Worm (Caenorhabditis elegans) whole organism, late embryonic: Measurements from ENCODE around the gene T25D1.2.

Experiments
- C38D4.7 ChIP-seq: fragments of 200-800 bp; sonication (Bioruptor generic); optimal IDR thresholded peaks from 2 replicates; lab custom pipeline; 2018; ENCODE audit warnings: mild to moderate bottlenecking, missing genetic modification characterization, moderate library complexity, missing compliant biosample characterization
- F13H6.1 ChIP-seq: sonication (generic microtip); optimal IDR thresholded peaks from 2 replicates; lab custom pipeline; 2016; ENCODE audit warnings: missing genetic modification characterization, missing compliant biosample characterization
- K02D7.2 ChIP-seq: sonication (generic microtip); optimal IDR thresholded peaks from 2 replicates; lab custom pipeline; 2017; ENCODE audit warnings: mild to moderate bottlenecking, missing genetic modification characterization, missing compliant biosample characterization
- K09A11.1 ChIP-seq: sonication (generic microtip); optimal IDR thresholded peaks from 2 replicates; lab custom pipeline; 2017; ENCODE audit warnings: antibody characterized with exemption, mild to moderate bottlenecking, missing genetic modification characterization, missing compliant biosample characterization; ENCODE audit not compliant: insufficient read depth
- T23F11.4 ChIP-seq: fragments of 200-800 bp; sonication (Bioruptor generic); optimal IDR thresholded peaks from 2 replicates; lab custom pipeline; 2018; ENCODE audit warnings: mild to moderate bottlenecking, missing genetic modification characterization, missing compliant biosample characterization
- Y22D7AL.16 ChIP-seq: sonication (generic microtip); optimal IDR thresholded peaks from 2 replicates; lab custom pipeline; 2016; ENCODE audit warnings: missing genetic modification characterization, missing compliant biosample characterization
- ama-1 ChIP-seq: fragments of 150-350 bp; optimal IDR thresholded peaks from 2 replicates; lab custom pipeline; 2014
- ceh-14 ChIP-seq: sonication (generic microtip); optimal IDR thresholded peaks from 2 replicates; lab custom pipeline; 2016; ENCODE audit warnings: missing genotype, missing genetic modification characterization, missing compliant biosample characterization
- ceh-22 ChIP-seq: sonication (generic microtip); optimal IDR thresholded peaks from 2 replicates; lab custom pipeline; 2017; ENCODE audit warnings: missing biosample characterization, missing genetic modification characterization
- ceh-24 ChIP-seq: sonication (generic microtip); optimal IDR thresholded peaks from 2 replicates; lab custom pipeline; 2016; ENCODE audit warnings: mild to moderate bottlenecking, missing genetic modification characterization, missing compliant biosample characterization
- ceh-30 ChIP-seq: fragments of 150-350 bp; optimal IDR thresholded peaks from 2 replicates; lab custom pipeline; 2014; ENCODE audit warnings: missing biosample characterization, missing genetic modification characterization
- ceh-31 ChIP-seq: sonication (generic microtip); optimal IDR thresholded peaks from 2 replicates; lab custom pipeline; 2016; ENCODE audit warnings: missing genetic modification characterization, missing compliant biosample characterization
- ceh-34 ChIP-seq: sonication (generic microtip); optimal IDR thresholded peaks from 2 replicates; lab custom pipeline; 2016; ENCODE audit warnings: mild to moderate bottlenecking, missing genetic modification characterization, missing compliant biosample characterization
- ceh-6 ChIP-seq: fragments of 200-800 bp; sonication (Bioruptor generic); optimal IDR thresholded peaks from 2 replicates; lab custom pipeline; 2018; ENCODE audit warnings: mild to moderate bottlenecking, missing genetic modification characterization, missing compliant biosample characterization
- dmd-4 ChIP-seq: sonication (generic microtip); optimal IDR thresholded peaks from 2 replicates; lab custom pipeline; 2016; ENCODE audit warnings: borderline replicate concordance, missing genetic modification characterization, missing compliant biosample characterization
- dve-1 ChIP-seq: sonication (generic microtip); optimal IDR thresholded peaks from 2 replicates; lab custom pipeline; 2017; ENCODE audit warnings: antibody characterized with exemption, mild to moderate bottlenecking, missing genetic modification characterization, missing compliant biosample characterization
- elt-2 ChIP-seq: sonication (generic microtip); optimal IDR thresholded peaks from 2 replicates; lab custom pipeline; 2016; ENCODE audit warnings: missing genetic modification reagents, missing genetic modification characterization, missing compliant biosample characterization
- ets-4 ChIP-seq: sonication (generic microtip); optimal IDR thresholded peaks from 2 replicates; lab custom pipeline; 2016; ENCODE audit warnings: missing genetic modification characterization, missing compliant biosample characterization
- eyg-1 ChIP-seq: sonication (generic microtip); optimal IDR thresholded peaks from 2 replicates; lab custom pipeline; 2016; ENCODE audit warnings: missing genotype, missing genetic modification characterization, missing compliant biosample characterization
- fkh-6 ChIP-seq: sonication (generic microtip); optimal IDR thresholded peaks from 2 replicates; lab custom pipeline; 2016; ENCODE audit warnings: missing genetic modification characterization, missing compliant biosample characterization
- hlh-8 ChIP-seq: sonication (generic microtip); optimal IDR thresholded peaks from 2 replicates; lab custom pipeline; 2016; ENCODE audit warnings: missing genotype, missing genetic modification characterization, missing compliant biosample characterization
- lin-11 ChIP-seq: fragments of 200-800 bp; sonication (Bioruptor generic); optimal IDR thresholded peaks from 2 replicates; lab custom pipeline; 2018; ENCODE audit warnings: mild to moderate bottlenecking, missing genetic modification characterization, missing compliant biosample characterization
- madf-2 ChIP-seq: sonication (generic microtip); optimal IDR thresholded peaks from 2 replicates; lab custom pipeline; 2017; ENCODE audit warnings: missing genetic modification characterization, missing compliant biosample characterization
- nfya-1 ChIP-seq: sonication (generic microtip); optimal IDR thresholded peaks from 2 replicates; lab custom pipeline; 2017; ENCODE audit warnings: missing genetic modification characterization, mild to moderate bottlenecking, missing compliant biosample characterization, antibody characterized with exemption, moderate library complexity
- nhr-232 ChIP-seq: sonication (generic microtip); optimal IDR thresholded peaks from 2 replicates; lab custom pipeline; 2016; ENCODE audit warnings: missing genetic modification characterization, missing compliant biosample characterization
- odd-2 ChIP-seq: sonication (generic microtip); optimal IDR thresholded peaks from 2 replicates; lab custom pipeline; 2017; ENCODE audit warnings: antibody characterized with exemption, mild to moderate bottlenecking, missing genetic modification characterization, missing compliant biosample characterization
- pqm-1 ChIP-seq: sonication (generic microtip); optimal IDR thresholded peaks from 2 replicates; lab custom pipeline; 2016; ENCODE audit warnings: missing genetic modification characterization, missing compliant biosample characterization
- ref-2 ChIP-seq: sonication (generic microtip); optimal IDR thresholded peaks from 2 replicates; lab custom pipeline; 2016; ENCODE audit warnings: missing genetic modification characterization, missing compliant biosample characterization
- tbx-2 ChIP-seq: sonication (generic microtip); optimal IDR thresholded peaks from 2 replicates; lab custom pipeline; 2016; ENCODE audit warnings: missing genetic modification characterization, missing compliant biosample characterization
- ttx-3 ChIP-seq: sonication (generic microtip); optimal IDR thresholded peaks from 2 replicates; lab custom pipeline; 2016; ENCODE audit warnings: missing genetic modification reagents, missing genetic modification characterization, missing compliant biosample characterization
- unc-3 ChIP-seq, 2 experiments: fragments of 200-800 bp in 1 of 2; sonication (Bioruptor generic) in 1 of 2; sonication (generic microtip) in 1 of 2; conservative IDR thresholded peaks in 1 of 2; optimal IDR thresholded peaks in 1 of 2; 2 replicates each; pipeline versions ENCODE4 v1.3.6 to Lab custom; 2016 to 2022; ENCODE audit warnings: missing compliant biosample characterization in 2 of 2, missing genetic modification characterization in 2 of 2, missing genetic modification reagents in 1 of 2
- unc-42 ChIP-seq: sonication (generic microtip); optimal IDR thresholded peaks from 2 replicates; lab custom pipeline; 2016; ENCODE audit warnings: missing genotype, missing genetic modification characterization, missing compliant biosample characterization
- unc-86 ChIP-seq: sonication (generic microtip); optimal IDR thresholded peaks from 2 replicates; lab custom pipeline; 2016; ENCODE audit warnings: missing genetic modification characterization, missing compliant biosample characterization

Gene T25D1.2

DNA sequence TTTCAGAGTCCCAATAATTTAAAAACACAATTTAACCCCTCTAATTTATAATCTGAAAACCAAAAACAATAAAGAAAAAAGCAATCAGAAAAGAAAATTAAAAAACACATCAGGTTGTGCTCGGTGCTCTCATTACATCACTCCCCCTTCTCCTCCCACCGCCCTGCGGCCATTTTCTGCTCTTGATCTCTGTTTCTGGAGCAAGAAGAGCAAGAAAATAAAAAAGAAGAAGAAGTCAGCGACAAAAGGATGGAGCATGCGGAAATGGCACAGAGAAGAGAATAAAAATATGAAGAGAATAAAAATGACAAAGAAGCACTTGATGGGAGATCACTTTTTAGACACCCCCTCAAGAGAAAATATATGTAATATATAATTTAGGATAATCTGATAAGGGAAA is 30.7 kb upstream of the T25D1.2 start:
- peak; percentile 22 for TF ChIP-seq unc-42 (tag; lab: Kevin White, UChicago)
- no peak for TF ChIP-seq dve-1 (tag; lab: Kevin White, UChicago)
- peak; percentile 54 for TF ChIP-seq ceh-14
- TF ChIP-seq, all 69 proteins: peak for 2

DNA sequence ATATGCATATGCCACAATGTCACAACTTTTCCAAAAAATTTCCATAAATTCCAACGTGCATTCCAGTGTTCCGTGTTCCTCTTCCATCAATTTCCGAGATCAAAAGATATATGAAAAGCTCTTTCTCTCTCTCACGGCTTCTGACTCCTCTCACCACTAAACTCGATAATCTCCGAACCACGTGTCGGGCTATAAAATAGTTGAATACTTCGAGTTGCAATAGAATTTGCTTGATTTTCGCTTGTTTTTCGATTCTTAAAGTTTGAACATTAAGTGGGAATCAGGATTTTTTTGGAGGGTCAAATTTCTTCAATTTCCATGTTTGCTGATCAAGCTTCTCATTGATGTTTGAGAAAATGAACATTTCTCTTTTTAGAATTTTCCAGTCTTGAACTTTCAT is 30.0 kb upstream of the T25D1.2 start:
- TF ChIP-seq ceh-30 (tag; lab: Kevin White, UChicago), result no peak
- TF ChIP-seq unc-42 (tag; lab: Kevin White, UChicago), result peak; percentile 33
- no peak for TF ChIP-seq nhr-232

DNA sequence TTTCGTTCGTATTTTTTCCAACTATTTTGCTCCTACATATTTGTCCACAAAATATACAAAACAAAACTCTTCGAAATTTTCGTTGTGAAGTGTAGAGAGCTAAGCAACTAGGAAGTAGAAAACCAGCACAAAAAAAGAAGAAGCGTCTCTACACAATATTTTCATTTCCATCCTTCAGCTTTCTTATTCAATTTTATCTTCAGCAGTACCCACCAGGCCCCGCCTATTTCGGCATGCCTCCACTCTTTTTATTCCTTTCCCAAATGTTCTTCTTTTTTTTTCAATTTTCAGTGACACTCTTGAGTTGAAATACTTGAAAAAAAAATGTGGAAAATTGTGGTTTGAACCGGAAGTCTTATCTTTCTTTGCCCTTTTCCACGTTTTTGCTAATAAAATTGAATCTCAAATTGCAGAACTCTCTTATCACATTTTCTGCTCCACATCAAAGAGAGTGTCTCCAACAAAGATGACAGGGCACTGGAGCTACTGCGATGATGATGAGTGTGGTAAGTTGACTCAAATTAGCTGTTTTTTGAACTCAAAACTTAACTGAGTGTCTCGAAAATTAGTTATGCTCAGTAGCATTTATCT is 28.2 kb upstream of the T25D1.2 start, which contains the start of gene cah-3:
TSS of gene cah-3 (plus strand) at position 414 of the 591 bp plus-strand sequence.
- TF ChIP-seq F13H6.1 (tag; lab: Kevin White, UChicago) (no peak), ceh-6 (GFP tag; lab: Kevin White, UChicago) (no peak), eyg-1 (tag; lab: Kevin White, UChicago) (no peak), unc-42 (tag; lab: Kevin White, UChicago) (peak; percentile 77), dve-1 (tag; lab: Kevin White, UChicago) (no peak)

DNA sequence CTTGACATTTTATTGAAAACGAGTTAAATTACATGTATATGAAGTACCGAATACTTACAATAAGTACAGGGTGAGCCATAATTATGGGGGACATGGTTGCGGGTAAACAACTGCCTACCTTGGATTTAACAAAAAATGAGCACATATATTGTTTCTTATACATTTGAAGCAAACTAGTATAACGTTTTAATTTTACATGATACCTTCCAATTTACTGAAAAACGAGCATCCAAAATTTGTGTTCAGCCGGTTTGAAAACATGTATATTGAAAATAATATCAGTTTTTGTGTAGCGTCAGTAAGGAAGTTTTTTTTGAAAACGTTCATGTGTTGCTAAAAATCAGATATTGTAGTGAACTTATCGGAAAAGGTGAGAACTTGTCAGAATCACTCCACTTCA is 24.6 kb upstream of the T25D1.2 start:
- TF ChIP-seq ets-4 (tag; lab: Kevin White, UChicago) (no peak), F13H6.1 (tag; lab: Kevin White, UChicago) (no peak), dmd-4 (tag; lab: Kevin White, UChicago) (no peak), nhr-232 (no peak), odd-2 (tag; lab: Kevin White, UChicago) (no peak), pqm-1 (tag; lab: Kevin White, UChicago) (no peak), madf-2 (no peak), C38D4.7 (GFP tag; lab: Kevin White, UChicago) (no peak), nfya-1 (tag; lab: Kevin White, UChicago) (no peak), ceh-31 (no peak), fkh-6 (no peak), ceh-34 (tag; lab: Kevin White, UChicago) (no peak), K02D7.2 (tag; lab: Kevin White, UChicago) (no peak), lin-11 (tag; lab: Kevin White, UChicago) (no peak), ceh-14 (no peak), ama-1 (lab: Kevin White, UChicago) (no peak), ttx-3 (tag; lab: Kevin White, UChicago) (no peak), ceh-24 (tag; lab: Kevin White, UChicago) (no peak), unc-3 (GFP tag; conservative IDR thresholded peaks at IDR 0.05; lab: Robert Waterston, UW) (no peak), unc-3 (tag; optimal IDR thresholded peaks at IDR 0.05; lab: Kevin White, UChicago) (no peak)

DNA sequence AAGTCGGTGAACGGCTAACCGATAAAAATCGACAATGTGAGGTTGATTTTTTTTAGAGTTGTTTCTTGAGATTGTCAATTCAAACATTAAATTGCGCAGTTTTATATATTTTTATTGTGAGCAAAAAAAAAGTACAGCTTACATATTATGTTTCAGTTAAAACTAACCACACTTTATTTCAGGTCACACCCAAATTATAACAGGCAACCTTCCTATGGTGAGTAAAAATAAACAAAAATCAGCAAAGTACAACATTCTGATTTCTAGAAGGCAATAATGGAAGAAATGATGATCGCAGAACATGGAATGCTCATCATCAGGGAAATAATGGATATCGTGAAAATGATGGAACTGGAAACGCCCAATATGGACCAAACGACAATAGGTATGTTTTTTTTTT is 20.7 kb upstream of the T25D1.2 start, which contains the start of gene K05G3.2:
TSS of gene K05G3.2 (plus strand) at position 301 of the 400 bp plus-strand sequence.
- TF ChIP-seq ceh-34 (tag; lab: Kevin White, UChicago), result no peak
- no peak for TF ChIP-seq ceh-22 (tag; lab: Kevin White, UChicago)

DNA sequence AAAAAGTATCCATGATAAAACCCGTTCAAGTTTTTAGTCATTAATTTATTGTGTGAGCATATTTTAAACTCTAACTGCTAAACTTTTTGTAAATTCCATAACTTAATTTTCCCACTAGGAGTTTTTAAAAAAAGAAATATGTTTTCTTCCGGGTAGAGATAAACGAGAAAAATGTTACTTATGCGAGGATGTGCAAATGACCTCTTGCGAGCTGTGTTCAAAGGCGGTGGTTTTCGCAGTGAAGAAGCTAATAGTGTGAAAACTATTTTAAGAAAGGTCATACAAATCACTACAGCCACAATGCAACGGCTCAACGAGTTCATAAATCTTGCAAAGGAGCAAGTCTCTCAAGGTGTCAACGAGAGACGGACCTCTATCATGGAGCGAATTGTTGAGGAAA is 14.3 kb upstream of the T25D1.2 start, which contains the start of gene K05G3.1:
TSS of gene K05G3.1 (plus strand) at position 301 of the 400 bp plus-strand sequence.
- TF ChIP-seq ref-2 (tag; lab: Kevin White, UChicago) (no peak), T23F11.4 (no peak), ama-1 (lab: Kevin White, UChicago) (no peak), ceh-22 (tag; lab: Kevin White, UChicago) (no peak), fkh-6 (no peak), F13H6.1 (tag; lab: Kevin White, UChicago) (no peak), eyg-1 (tag; lab: Kevin White, UChicago) (no peak), dve-1 (tag; lab: Kevin White, UChicago) (no peak), unc-86 (tag; lab: Kevin White, UChicago) (no peak), Y22D7AL.16 (no peak), hlh-8 (tag; lab: Kevin White, UChicago) (no peak), ceh-31 (no peak), elt-2 (tag; lab: Kevin White, UChicago) (no peak), ceh-24 (tag; lab: Kevin White, UChicago) (no peak), K09A11.1 (tag; lab: Kevin White, UChicago) (no peak), tbx-2 (tag; lab: Kevin White, UChicago) (no peak)
